Worm (Caenorhabditis elegans) whole organism, L1 larva: ENCODE measurements around the gene aakb-1.

Experiments
- aha-1 ChIP-seq: fragments of 150-350 bp; optimal IDR thresholded peaks from 2 replicates; lab custom pipeline; 2014; ENCODE audit warnings: missing biosample characterization, missing genetic modification characterization
- fkh-10 ChIP-seq: sonication (generic microtip); optimal IDR thresholded peaks from 2 replicates; lab custom pipeline; 2017; ENCODE audit warnings: missing biosample characterization, missing genetic modification reagents, missing genetic modification characterization
- fos-1 ChIP-seq: fragments of 150-350 bp; optimal IDR thresholded peaks from 2 replicates; lab custom pipeline; 2014; ENCODE audit warnings: missing biosample characterization, missing genetic modification characterization
- mab-9 ChIP-seq: fragments of 200-800 bp; sonication (Bioruptor generic); IDR thresholded peaks from 2 replicates; pipeline ENCODE4 v1.3.6; 2022; ENCODE audit warnings: missing genetic modification reagents, missing genetic modification characterization, missing compliant biosample characterization
- mef-2 ChIP-seq: fragments of 150-350 bp; optimal IDR thresholded peaks from 2 replicates; lab custom pipeline; 2014; ENCODE audit warnings: missing biosample characterization, missing genetic modification characterization
- nhr-237 ChIP-seq: fragments of 150-350 bp; optimal IDR thresholded peaks from 2 replicates; lab custom pipeline; 2014; ENCODE audit warnings: missing biosample characterization, missing genetic modification characterization
- nhr-90 ChIP-seq: sonication (generic microtip); optimal IDR thresholded peaks from 2 replicates; lab custom pipeline; 2016; ENCODE audit warnings: mild to moderate bottlenecking, missing genetic modification characterization, missing compliant biosample characterization; ENCODE audit not compliant: poor library complexity
- pqm-1 ChIP-seq: sonication (generic microtip); optimal IDR thresholded peaks from 3 replicates; lab custom pipeline; 2017; ENCODE audit warnings: missing biosample characterization, missing genetic modification characterization
- unc-98 ChIP-seq: fragments of 200-800 bp; sonication (Bioruptor generic); IDR thresholded peaks from 2 replicates; pipeline ENCODE4 v1.3.6; 2022; ENCODE audit warnings: missing genetic modification characterization, missing compliant biosample characterization

DNA sequence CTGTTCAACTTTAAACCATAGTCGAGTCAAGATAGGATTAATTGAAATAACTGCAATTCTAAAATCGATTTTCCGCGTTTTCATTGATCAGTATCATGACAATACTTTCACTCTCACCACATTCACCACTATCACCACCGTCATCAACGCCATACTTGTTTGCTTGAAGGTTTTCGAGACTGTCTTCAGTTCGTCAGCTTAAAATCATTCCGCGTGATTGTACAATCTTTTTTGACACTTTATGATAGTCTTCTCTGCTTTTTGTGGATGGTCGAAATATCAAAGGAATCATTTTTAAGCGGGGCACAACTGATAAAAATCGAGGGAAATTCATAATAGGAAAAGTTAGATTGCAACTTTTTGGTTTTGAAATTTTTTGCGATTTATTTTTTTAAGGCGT lies 9.3 kb upstream of the aakb-1 start:
- no peak for TF ChIP-seq pqm-1 (tag; lab: Kevin White, UChicago)
- no peak for TF ChIP-seq mef-2 (tag; lab: Kevin White, UChicago)
- no peak for TF ChIP-seq aha-1
- TF ChIP-seq fkh-10 (GFP tag; lab: Kevin White, UChicago): no peak
- TF ChIP-seq mab-9 (GFP tag; lab: Robert Waterston, UW): no peak
- TF ChIP-seq nhr-237 (tag; lab: Kevin White, UChicago): no peak
- no peak for TF ChIP-seq unc-98 (GFP tag; lab: Robert Waterston, UW)
- no peak for TF ChIP-seq nhr-90 (tag; lab: Kevin White, UChicago)
- TF ChIP-seq fos-1 (tag; lab: Kevin White, UChicago): no peak
